Fruit fly (Drosophila melanogaster) whole organism, embryonic: Measurements from ENCODE around the gene Mlc2.

Source experiments
- ATbp ChIP-seq: fragments of 200-800 bp; sonication (Bioruptor generic); optimal IDR thresholded peaks from 2 replicates; lab custom pipeline; 2017; ENCODE audit warnings: missing biosample characterization, mild to moderate bottlenecking, missing genetic modification characterization, missing genetic modification reagents
- Atf6 ChIP-seq: fragments of 200-800 bp; sonication (Bioruptor generic); IDR thresholded peaks from 2 replicates; pipeline ENCODE4 v1.3.6; 2022; ENCODE audit warnings: missing biosample characterization, missing genetic modification characterization
- CG11696 ChIP-seq: fragments of 200-800 bp; sonication (Bioruptor generic); IDR thresholded peaks from 2 replicates; pipeline ENCODE4 v1.3.6; 2022; ENCODE audit warnings: missing biosample characterization, missing genetic modification characterization
- CG1233 ChIP-seq: fragments of 200-800 bp; sonication (Bioruptor generic); optimal IDR thresholded peaks from 4 replicates; lab custom pipeline; 2018; ENCODE audit warnings: missing biosample characterization, mild to moderate bottlenecking, missing genetic modification characterization
- CG14667 ChIP-seq: fragments of 200-800 bp; sonication (Bioruptor generic); IDR thresholded peaks from 2 replicates; pipeline ENCODE4 v1.3.6; 2022; ENCODE audit warnings: missing biosample characterization, missing genetic modification characterization
- CG14965 ChIP-seq: fragments of 200-800 bp; sonication (Bioruptor generic); optimal IDR thresholded peaks from 2 replicates; lab custom pipeline; 2016; ENCODE audit warnings: missing biosample characterization, missing genetic modification characterization, borderline replicate concordance
- CG2120 ChIP-seq: fragments of 200-800 bp; sonication (Bioruptor generic); optimal IDR thresholded peaks from 3 replicates; lab custom pipeline; 2016; ENCODE audit warnings: missing biosample characterization, missing genetic modification characterization
- CG31441 ChIP-seq: fragments of 200-800 bp; sonication (Bioruptor generic); IDR thresholded peaks from 2 replicates; pipeline ENCODE4 v1.3.6; 2022; ENCODE audit warnings: missing biosample characterization, missing genetic modification characterization
- CG3407 ChIP-seq: fragments of 200-800 bp; sonication (Bioruptor generic); optimal IDR thresholded peaks from 2 replicates; lab custom pipeline; 2018; ENCODE audit warnings: missing biosample characterization, mild to moderate bottlenecking, missing genetic modification characterization
- CG3995 ChIP-seq: fragments of 200-800 bp; sonication (Bioruptor generic); optimal IDR thresholded peaks from 3 replicates; lab custom pipeline; 2016; ENCODE audit warnings: missing biosample characterization, missing genetic modification characterization
- CG6254 ChIP-seq: fragments of 200-800 bp; sonication (Bioruptor generic); optimal IDR thresholded peaks from 3 replicates; lab custom pipeline; 2017; ENCODE audit warnings: mild to moderate bottlenecking, missing biosample characterization, missing genetic modification reagents, missing genetic modification characterization
- CG7556 ChIP-seq: fragments of 200-800 bp; sonication (Bioruptor generic); optimal IDR thresholded peaks from 2 replicates; lab custom pipeline; 2017; ENCODE audit warnings: missing biosample characterization, mild to moderate bottlenecking, missing genetic modification characterization
- CG8281 ChIP-seq: fragments of 200-800 bp; sonication (Bioruptor generic); optimal IDR thresholded peaks from 2 replicates; lab custom pipeline; 2018; ENCODE audit warnings: missing biosample characterization, mild to moderate bottlenecking, missing genetic modification characterization, moderate library complexity
- CG8924 ChIP-seq: fragments of 200-800 bp; optimal IDR thresholded peaks from 3 replicates; lab custom pipeline; 2019; ENCODE audit warnings: missing biosample characterization, mild to moderate bottlenecking, missing genetic modification characterization, moderate library complexity
- CG9932 ChIP-seq: fragments of 200-800 bp; sonication (Bioruptor generic); IDR thresholded peaks from 2 replicates; pipeline ENCODE4 v1.3.6; 2022; ENCODE audit warnings: missing biosample characterization, missing genetic modification characterization
- Chrac-16 ChIP-seq: fragments of 200-800 bp; sonication (Bioruptor generic); optimal IDR thresholded peaks from 3 replicates; lab custom pipeline; 2016; ENCODE audit warnings: missing biosample characterization, missing genetic modification characterization
- D ChIP-seq, 2 experiments: fragments of 200-800 bp in 1 of 2; fragments of >200 bp in 1 of 2; sonication (Bioruptor generic) in 1 of 2; optimal IDR thresholded peaks; 2 replicates in 1 of 2; 3 replicates in 1 of 2; lab custom pipeline; 2017; ENCODE audit warnings: mild to moderate bottlenecking in 1 of 2, missing biosample characterization in 1 of 2, missing genetic modification characterization in 1 of 2, missing genetic modification reagents in 1 of 2
- Fer2 ChIP-seq: fragments of 200-800 bp; sonication (Bioruptor generic); optimal IDR thresholded peaks from 2 replicates; lab custom pipeline; 2018; ENCODE audit warnings: missing biosample characterization, mild to moderate bottlenecking, missing genetic modification characterization, moderate library complexity
- GATAe ChIP-seq: fragments of 200-800 bp; sonication (Bioruptor generic); conservative IDR thresholded peaks from 2 replicates; pipeline ENCODE4 v1.3.6; 2022; ENCODE audit warnings: missing biosample characterization, missing genetic modification characterization
- Hand ChIP-seq: fragments of 200-800 bp; sonication (Bioruptor generic); optimal IDR thresholded peaks from 2 replicates; lab custom pipeline; 2017; ENCODE audit warnings: mild to moderate bottlenecking, missing biosample characterization, missing genetic modification reagents, missing genetic modification characterization
- HmgZ ChIP-seq: fragments of 200-800 bp; sonication (Bioruptor generic); optimal IDR thresholded peaks from 2 replicates; lab custom pipeline; 2018; ENCODE audit warnings: missing biosample characterization, mild to moderate bottlenecking, missing genetic modification characterization
- Hr78 ChIP-seq, 2 experiments: fragments of 200-800 bp in 1 of 2; fragments of >200 bp in 1 of 2; sonication (Bioruptor generic) in 1 of 2; optimal IDR thresholded peaks; 2 replicates each; lab custom pipeline; 2017 to 2019; ENCODE audit warnings: missing biosample characterization in 2 of 2, missing genetic modification characterization in 2 of 2, mild to moderate bottlenecking in 1 of 2, moderate library complexity in 1 of 2
- Mes4 ChIP-seq: fragments of 200-800 bp; sonication (Bioruptor generic); optimal IDR thresholded peaks from 2 replicates; lab custom pipeline; 2016; ENCODE audit warnings: missing biosample characterization, missing genetic modification characterization
- NC2α ChIP-seq: fragments of 200-800 bp; sonication (Bioruptor generic); optimal IDR thresholded peaks from 2 replicates; lab custom pipeline; 2016; ENCODE audit warnings: missing biosample characterization, missing genetic modification characterization
- Opbp ChIP-seq: fragments of 200-800 bp; sonication (Bioruptor generic); IDR thresholded peaks from 3 replicates; pipeline ENCODE4 v1.3.6; 2022; ENCODE audit warnings: missing biosample characterization, missing genetic modification characterization; ENCODE audit not compliant: partially characterized antibody
- Spps ChIP-seq: fragments of 200-800 bp; sonication (Bioruptor generic); optimal IDR thresholded peaks from 2 replicates; lab custom pipeline; 2018; ENCODE audit warnings: missing biosample characterization, mild to moderate bottlenecking, missing genetic modification characterization
- Sry-β ChIP-seq: fragments of 200-800 bp; sonication (Bioruptor generic); optimal IDR thresholded peaks from 2 replicates; lab custom pipeline; 2018; ENCODE audit warnings: missing biosample characterization, mild to moderate bottlenecking, missing genetic modification characterization, moderate library complexity
- Stat92E ChIP-seq, 3 experiments: fragments of >200 bp in 2 of 3; fragments of 200-800 bp in 1 of 3; sonication (Bioruptor generic) in 1 of 3; optimal IDR thresholded peaks; 2 replicates each; lab custom pipeline; 2017 to 2019; ENCODE audit warnings: missing biosample characterization in 3 of 3, missing genetic modification characterization in 3 of 3, mild to moderate bottlenecking in 1 of 3, moderate library complexity in 1 of 3
- Tbp ChIP-seq: fragments of >200 bp; optimal IDR thresholded peaks from 2 replicates; lab custom pipeline; 2018; ENCODE audit warnings: missing biosample characterization, missing genetic modification characterization
- Usf ChIP-seq: fragments of 200-800 bp; sonication (Bioruptor generic); optimal IDR thresholded peaks from 2 replicates; lab custom pipeline; 2017; ENCODE audit warnings: missing genotype, missing biosample characterization, missing genetic modification characterization
- az2 ChIP-seq: fragments of 200-800 bp; sonication (Bioruptor generic); optimal IDR thresholded peaks from 3 replicates; lab custom pipeline; 2016; ENCODE audit warnings: missing biosample characterization, missing genetic modification characterization
- chinmo ChIP-seq: fragments of 200-800 bp; sonication (Bioruptor generic); IDR thresholded peaks from 4 replicates; pipeline ENCODE4 v1.3.6; 2022; ENCODE audit warnings: missing biosample characterization, missing genetic modification characterization; ENCODE audit not compliant: partially characterized antibody
- fu2 ChIP-seq: fragments of 200-800 bp; sonication (Bioruptor generic); optimal IDR thresholded peaks from 2 replicates; lab custom pipeline; 2016; ENCODE audit warnings: missing biosample characterization, missing genetic modification characterization
- inv ChIP-seq: fragments of 200-800 bp; sonication (Bioruptor generic); IDR thresholded peaks from 2 replicates; pipeline ENCODE4 v1.3.6; 2022; ENCODE audit warnings: missing biosample characterization, missing genetic modification characterization; ENCODE audit not compliant: partially characterized antibody
- kay ChIP-seq: fragments of 200-800 bp; sonication (Bioruptor generic); optimal IDR thresholded peaks from 2 replicates; lab custom pipeline; 2016; ENCODE audit warnings: missing biosample characterization, missing genetic modification characterization
- ken ChIP-seq: fragments of 200-800 bp; sonication (Bioruptor generic); IDR thresholded peaks from 3 replicates; pipeline ENCODE4 v1.3.6; 2022; ENCODE audit warnings: missing biosample characterization, missing genetic modification characterization
- klu ChIP-seq: fragments of 200-800 bp; sonication (Bioruptor generic); IDR thresholded peaks from 2 replicates; pipeline ENCODE4 v1.3.6; 2022; ENCODE audit warnings: missing biosample characterization, missing genetic modification characterization
- lab ChIP-seq: fragments of 200-800 bp; sonication (Bioruptor generic); optimal IDR thresholded peaks from 3 replicates; lab custom pipeline; 2017; ENCODE audit warnings: missing biosample characterization, missing genetic modification characterization, mild to moderate bottlenecking, moderate library complexity, missing genetic modification reagents
- lbe ChIP-seq: fragments of 200-800 bp; sonication (Bioruptor generic); optimal IDR thresholded peaks from 2 replicates; lab custom pipeline; 2016; ENCODE audit warnings: missing biosample characterization, mild to moderate bottlenecking, missing genetic modification characterization
- nerfin-1 ChIP-seq: fragments of 200-800 bp; sonication (Bioruptor generic); optimal IDR thresholded peaks from 3 replicates; lab custom pipeline; 2019; ENCODE audit warnings: missing biosample characterization, mild to moderate bottlenecking, missing genetic modification characterization, moderate library complexity
- peb ChIP-seq: fragments of 200-800 bp; sonication (Bioruptor generic); IDR thresholded peaks from 2 replicates; pipeline ENCODE4 v1.3.6; 2022; ENCODE audit warnings: missing biosample characterization, missing genetic modification characterization
- pros ChIP-seq: fragments of 200-800 bp; sonication (Bioruptor generic); optimal IDR thresholded peaks from 3 replicates; lab custom pipeline; 2019; ENCODE audit warnings: missing biosample characterization, mild to moderate bottlenecking, missing genetic modification characterization, moderate library complexity
- sd ChIP-seq: fragments of 200-800 bp; sonication (Bioruptor generic); optimal IDR thresholded peaks from 3 replicates; lab custom pipeline; 2018; ENCODE audit warnings: missing biosample characterization, mild to moderate bottlenecking, missing genetic modification characterization, moderate library complexity
- sens-2 ChIP-seq: fragments of 200-800 bp; sonication (Bioruptor generic); IDR thresholded peaks from 2 replicates; pipeline ENCODE4 v1.3.6; 2022; ENCODE audit warnings: missing biosample characterization, missing genetic modification characterization
- sug ChIP-seq: fragments of 200-800 bp; optimal IDR thresholded peaks from 2 replicates; lab custom pipeline; 2019; ENCODE audit warnings: missing biosample characterization, mild to moderate bottlenecking, missing genetic modification characterization, moderate library complexity
- unpg ChIP-seq: fragments of 200-800 bp; sonication (Bioruptor generic); optimal IDR thresholded peaks from 3 replicates; lab custom pipeline; 2018; ENCODE audit warnings: missing biosample characterization, mild to moderate bottlenecking, missing genetic modification characterization, moderate library complexity

Mlc2 gene

DNA sequence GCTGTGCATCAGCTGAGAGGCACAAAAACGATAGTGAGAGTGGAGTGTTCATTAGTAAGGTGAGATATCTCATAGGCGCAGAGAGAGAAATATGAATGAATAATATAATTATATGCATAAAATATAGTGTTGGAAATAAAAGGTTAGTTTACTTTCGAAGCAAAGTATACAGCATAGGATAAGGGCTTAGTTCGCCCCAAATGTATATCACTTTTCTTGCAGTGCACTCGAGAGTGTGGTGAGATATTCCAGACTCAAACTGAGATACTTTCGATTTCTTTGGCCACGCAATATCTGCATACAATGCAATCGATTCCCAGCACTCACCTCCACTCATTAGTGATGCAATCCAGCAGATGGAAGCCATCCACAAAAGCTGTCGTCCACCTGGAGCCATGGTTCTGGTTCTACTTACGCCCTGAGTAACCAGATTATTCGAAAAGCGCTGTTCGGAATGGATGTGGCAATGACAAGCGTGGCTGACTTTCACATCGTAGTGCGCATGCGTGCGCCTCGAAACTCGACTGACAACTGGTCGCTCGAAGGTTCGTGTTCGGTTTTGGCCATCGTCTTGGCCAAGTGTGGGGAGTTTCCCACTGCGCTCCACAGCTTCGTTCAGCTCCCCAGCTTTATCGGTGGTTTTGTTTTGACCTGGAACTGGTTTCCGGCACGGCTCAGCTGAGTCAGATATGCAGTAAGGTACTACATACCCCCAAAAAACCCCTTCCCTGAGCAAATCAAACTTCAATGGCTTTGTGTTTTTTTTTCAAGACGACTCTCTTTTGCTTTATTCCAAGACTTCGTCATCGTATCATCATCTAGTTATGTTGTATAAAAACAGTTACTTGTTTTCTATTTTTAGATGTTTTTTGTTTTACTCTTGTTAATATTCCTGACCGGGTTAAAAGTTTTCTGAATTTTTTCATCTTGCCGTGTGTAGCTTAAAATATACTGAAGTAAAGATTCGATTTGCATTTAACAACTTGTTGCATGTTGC, 3.4 kb downstream of the Mlc2 start, which contains the start of gene Rsod (continued):
- TF ChIP-seq lbe (GFP tag; lab: Kevin White, UChicago) (no peak), ken (peak; percentile 79), Usf (GFP tag; lab: Kevin White, UChicago) (no peak), az2 (GFP tag; lab: Kevin White, UChicago) (peak; percentile 56), klu (GFP tag; lab: Robert Waterston, UW) (no peak), CG8924 (tag; lab: Kevin White, UChicago) (peak; percentile 33), Hand (no peak), Spps (tag; lab: Kevin White, UChicago) (peak; percentile 35), peb (GFP tag; lab: Robert Waterston, UW) (peak; percentile 67), Atf6 (GFP tag; lab: Robert Waterston, UW) (no peak; the same call in 1 of the 2 replicates), CG8281 (no peak), CG7556 (GFP tag; lab: Kevin White, UChicago) (peak; percentile 15), Stat92E (GFP tag; optimal IDR thresholded peaks at IDR 0.05; lab: Kevin White, UChicago) (peak in 1 of 3 experiments; percentile 73), Fer2 (tag; lab: Kevin White, UChicago) (no peak), CG11696 (GFP tag; lab: Robert Waterston, UW) (no peak), Opbp (no peak), ATbp (GFP tag; lab: Kevin White, UChicago) (peak; percentile 55), Sry-β (GFP tag; lab: Kevin White, UChicago) (no peak), Mes4 (no peak), CG3407 (GFP tag; lab: Kevin White, UChicago) (peak; percentile 51), CG14965 (GFP tag; lab: Kevin White, UChicago) (no peak), CG31441 (GFP tag; lab: Robert Waterston, UW) (peak; percentile 52), Tbp (GFP tag; lab: Kevin White, UChicago) (no peak), kay (GFP tag; lab: Kevin White, UChicago) (no peak)

DNA sequence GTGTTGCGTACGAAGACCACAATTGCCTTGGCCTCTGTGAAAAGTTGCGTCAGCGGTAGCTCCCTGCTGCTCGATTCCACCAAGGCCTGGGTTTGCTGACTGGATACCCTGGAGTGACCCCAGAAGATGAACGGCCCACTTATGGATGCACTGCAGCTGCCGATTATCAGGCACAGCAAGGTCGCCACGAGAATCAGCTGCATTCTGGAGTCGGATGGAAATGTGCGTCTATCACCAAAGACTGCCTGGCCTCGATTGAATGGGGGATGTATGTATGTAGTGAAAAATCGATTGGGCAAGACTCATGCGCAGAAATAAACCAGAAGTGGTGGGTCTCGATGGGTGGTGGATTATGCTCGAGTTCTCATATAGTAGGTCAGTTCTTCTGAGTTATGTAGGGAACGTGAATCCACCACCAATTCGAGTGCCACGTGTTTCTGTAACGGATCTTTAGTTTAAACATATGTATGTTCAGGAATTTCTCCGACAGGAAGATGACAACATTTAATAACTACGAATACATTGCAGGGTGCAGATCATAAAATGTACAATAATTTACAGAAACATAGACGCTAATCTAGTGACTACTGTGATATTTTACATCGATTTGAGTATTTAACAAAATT, 8.1 kb downstream of the Mlc2 start, which contains the start of gene VhaAC45RP:
TSS of gene VhaAC45RP (minus strand) at position 261 of the 626 bp plus-strand sequence.
- TF ChIP-seq CG9932 (GFP tag; lab: Robert Waterston, UW) (no peak), inv (GFP tag; lab: Robert Waterston, UW) (no peak), chinmo (no peak), D (optimal IDR thresholded peaks at IDR 0.05; lab: Kevin White, UChicago) (no peak), D (GFP tag; optimal IDR thresholded peaks at IDR 0.05; lab: Kevin White, UChicago) (no peak), CG1233 (GFP tag; lab: Kevin White, UChicago) (no peak), sd (tag; lab: Kevin White, UChicago) (peak; percentile 86), CG2120 (GFP tag; lab: Kevin White, UChicago) (no peak), sug (tag; lab: Kevin White, UChicago) (no peak), CG3995 (no peak), unpg (no peak), CG6254 (GFP tag; lab: Kevin White, UChicago) (no peak), GATAe (GFP tag; lab: Robert Waterston, UW) (no peak), sens-2 (GFP tag; lab: Robert Waterston, UW) (no peak), fu2 (GFP tag; lab: Kevin White, UChicago) (no peak), lab (no peak), HmgZ (tag; lab: Kevin White, UChicago) (no peak), Hr78 (GFP tag; optimal IDR thresholded peaks at IDR 0.05; lab: Kevin White, UChicago) (no peak), CG31441 (GFP tag; lab: Robert Waterston, UW) (no peak), CG14667 (GFP tag; lab: Robert Waterston, UW) (no peak), Chrac-16 (GFP tag; lab: Kevin White, UChicago) (no peak), pros (GFP tag; lab: Kevin White, UChicago) (peak; percentile 26), NC2α (GFP tag; lab: Kevin White, UChicago) (no peak), nerfin-1 (tag; lab: Kevin White, UChicago) (peak; percentile 99)
